Fruit fly (Drosophila melanogaster): Measurements from ENCODE around the gene S6kII.
A peak's percentile ranks its signal among the peaks of the same experiment; 100 is the strongest.

S6kII gene

dm6 chrX:22514948-22515347 lies 14.8 kb upstream of the S6kII start, which contains the start of gene CG17600:
Gene CG17600, plus strand, starts transcription at chrX:22515197.
- TF ChIP-seq CG17801 (GFP tag; optimal IDR thresholded peaks at IDR 0.05; ENCODE audit: partially characterized antibody), result no peak

- TF ChIP-seq CG17801 (GFP tag; optimal IDR thresholded peaks at IDR 0.05; ENCODE audit: partially characterized antibody), result no peak
Observed at dm6 chrX:22527210-22527609, 2.6 kb upstream of the S6kII start.

dm6 chrX:22540065-22540504 lies 10.3 kb downstream of the S6kII start, which contains the start of gene CG17598:
Gene CG17598, minus strand, starts transcription at chrX:22540383.
- peak; percentile 2 for TF ChIP-seq CG17801 (GFP tag; optimal IDR thresholded peaks at IDR 0.05; ENCODE audit: partially characterized antibody)

dm6 chrX:22544222-22544621 lies 14.5 kb downstream of the S6kII start, which contains the start of gene Cluap1:
Gene Cluap1, minus strand, starts transcription at chrX:22544322.
- no peak for TF ChIP-seq CG17801 (GFP tag; optimal IDR thresholded peaks at IDR 0.05; ENCODE audit: partially characterized antibody)

- no peak for TF ChIP-seq CG17801 (GFP tag; optimal IDR thresholded peaks at IDR 0.05; ENCODE audit: partially characterized antibody)
Observed at dm6 chrX:22544660-22545059, 14.9 kb downstream of the S6kII start.

dm6 chrX:22546797-22547196 lies 17.0 kb downstream of the S6kII start, which contains the start of gene CG17601:
Gene CG17601, plus strand, starts transcription at chrX:22547097.
- no peak for TF ChIP-seq CG17801 (GFP tag; optimal IDR thresholded peaks at IDR 0.05; ENCODE audit: partially characterized antibody)

dm6 chrX:22574362-22574761 lies 44.6 kb downstream of the S6kII start:
- TF ChIP-seq CG17801 (GFP tag; optimal IDR thresholded peaks at IDR 0.05; ENCODE audit: partially characterized antibody), result no peak

- TF ChIP-seq CG17801 (GFP tag; optimal IDR thresholded peaks at IDR 0.05; ENCODE audit: partially characterized antibody), result no peak
Observed at dm6 chrX:22575082-22575481, 45.3 kb downstream of the S6kII start.

- TF ChIP-seq CG17801 (GFP tag; optimal IDR thresholded peaks at IDR 0.05; ENCODE audit: partially characterized antibody), result no peak
Observed at dm6 chrX:22582909-22583308, 53.1 kb downstream of the S6kII start.

Measured in ovary, adult (tissue).